Worm (Caenorhabditis elegans): ENCODE measurements around the gene srz-79.
A peak's percentile ranks its signal among the peaks of the same experiment; 100 is the strongest.

The srz-79 gene

ce11 chrIV:3478911-3479385, 14.5 kb upstream of the srz-79 start, which contains the start of the genes srz-70 and C09G12.5:
Gene srz-70, minus strand, starts transcription at chrIV:3479011.
Gene C09G12.5, plus strand, starts transcription at chrIV:3479335.
- TF ChIP-seq set-16 (GFP tag; IDR thresholded peaks at IDR 0.05) (no peak), tag-97 (GFP tag; IDR thresholded peaks at IDR 0.05) (no peak)

- TF ChIP-seq dpl-1 (GFP tag; optimal IDR thresholded peaks at IDR 0.05) (no peak), daf-19 (GFP tag; conservative IDR thresholded peaks at IDR 0.05) (no peak), aha-1 (tag) (no peak), dmd-9 (GFP tag; IDR thresholded peaks at IDR 0.05) (no peak)
These were observed 11.7 kb upstream of the srz-79 start, which contains the start of gene srz-37 for ce11 chrIV:3481760-3482159. Gene srz-37, minus strand, starts transcription at chrIV:3481860.

ce11 chrIV:3482195-3482959, 11.0 kb upstream of the srz-79 start, which contains the start of gene srz-82:
Gene srz-82, plus strand, starts transcription at chrIV:3482895.
- TF ChIP-seq ceh-28 (tag; optimal IDR thresholded peaks at IDR 0.05) (no peak), unc-62 (GFP tag; optimal IDR thresholded peaks at IDR 0.05 in 1 of 2) (peak in 1 of 2 experiments; percentile 96), unc-62 (tag; optimal IDR thresholded peaks at IDR 0.05) (no peak)

ce11 chrIV:3491477-3491876, 1.9 kb upstream of the srz-79 start, which contains the start of gene srz-78:
Gene srz-78, plus strand, starts transcription at chrIV:3491777.
- no peak for TF ChIP-seq lin-1 (GFP tag; IDR thresholded peaks at IDR 0.05)
- no peak for TF ChIP-seq nhr-77 (tag; optimal IDR thresholded peaks at IDR 0.05)
- TF ChIP-seq Y75B8A.6 (GFP tag; IDR thresholded peaks at IDR 0.05), result no peak
- TF ChIP-seq nhr-237 (tag; optimal IDR thresholded peaks at IDR 0.05), result no peak
- no peak for TF ChIP-seq hlh-11 (tag; optimal IDR thresholded peaks at IDR 0.05)
- no peak for TF ChIP-seq zip-11 (GFP tag; IDR thresholded peaks at IDR 0.05)
- TF ChIP-seq dpl-1 (GFP tag; optimal IDR thresholded peaks at IDR 0.05), result no peak
- TF ChIP-seq F44E2.7 (GFP tag; IDR thresholded peaks at IDR 0.05), result no peak
- TF ChIP-seq skn-1 (tag; optimal IDR thresholded peaks at IDR 0.05), result no peak
- TF ChIP-seq aha-1 (tag), result no peak
- TF ChIP-seq zag-1 (tag; optimal IDR thresholded peaks at IDR 0.05), result no peak
- TF ChIP-seq mep-1 (tag; optimal IDR thresholded peaks at IDR 0.05), result no peak
- TF ChIP-seq nhr-11 (tag; optimal IDR thresholded peaks at IDR 0.05), result no peak
- TF ChIP-seq D1046.2 (GFP tag; IDR thresholded peaks at IDR 0.05), result no peak
- TF ChIP-seq mxl-3 (GFP tag; optimal IDR thresholded peaks at IDR 0.05), result no peak
- TF ChIP-seq mxl-2 (GFP tag; conservative IDR thresholded peaks at IDR 0.05), result no peak
- TF ChIP-seq ceh-20 (GFP tag; IDR thresholded peaks at IDR 0.05), result no peak
- TF ChIP-seq daf-19 (GFP tag; conservative IDR thresholded peaks at IDR 0.05), result no peak
- no peak for TF ChIP-seq F10B5.3 (tag; optimal IDR thresholded peaks at IDR 0.05)

ce11 chrIV:3496358-3496757, 2.9 kb downstream of the srz-79 start, which contains the start of gene C09G12.17:
Gene C09G12.17, minus strand, starts transcription at chrIV:3496458.
- TF ChIP-seq lim-7 (GFP tag; IDR thresholded peaks at IDR 0.05), result no peak
- TF ChIP-seq daf-19 (GFP tag; conservative IDR thresholded peaks at IDR 0.05), result no peak
- TF ChIP-seq vab-7 (GFP tag; IDR thresholded peaks at IDR 0.05), result no peak
- no peak for TF ChIP-seq skn-1 (tag; optimal IDR thresholded peaks at IDR 0.05)
- no peak for TF ChIP-seq zag-1 (tag; optimal IDR thresholded peaks at IDR 0.05)
- no peak for TF ChIP-seq ZK546.5 (tag; optimal IDR thresholded peaks at IDR 0.05)

ce11 chrIV:3497909-3498308, 4.5 kb downstream of the srz-79 start, which contains the start of gene ceh-53:
Gene ceh-53, plus strand, starts transcription at chrIV:3498209.
- TF ChIP-seq mxl-2 (GFP tag; conservative IDR thresholded peaks at IDR 0.05) (no peak), daf-19 (GFP tag; conservative IDR thresholded peaks at IDR 0.05) (no peak), F49E8.2 (tag; optimal IDR thresholded peaks at IDR 0.05; ENCODE audit: borderline replicate concordance) (no peak), daf-12 (tag; optimal IDR thresholded peaks at IDR 0.05) (no peak), F26F4.8 (GFP tag; conservative IDR thresholded peaks at IDR 0.05) (no peak)

Data from whole organism, L4 larva.